Worm (Caenorhabditis elegans) whole organism, midembryonic: Measurements from ENCODE around the gene srx-102.

Experiments used
- flt-1 ChIP-seq: fragments of 200-800 bp; sonication (Bioruptor generic); IDR thresholded peaks from 2 replicates; pipeline ENCODE4 v1.3.6; 2022; ENCODE audit warnings: missing genetic modification characterization, missing compliant biosample characterization
- med-1 ChIP-seq: sonication (generic microtip); optimal IDR thresholded peaks from 2 replicates; lab custom pipeline; 2017; ENCODE audit warnings: missing genetic modification characterization, mild to moderate bottlenecking, missing compliant biosample characterization, antibody characterized with exemption, missing genetic modification reagents; ENCODE audit not compliant: insufficient read depth
- ztf-23 ChIP-seq: fragments of 200-800 bp; sonication (Bioruptor generic); IDR thresholded peaks from 2 replicates; pipeline ENCODE4 v1.3.6; 2022; ENCODE audit warnings: missing genetic modification reagents, missing genetic modification characterization, missing compliant biosample characterization

DNA sequence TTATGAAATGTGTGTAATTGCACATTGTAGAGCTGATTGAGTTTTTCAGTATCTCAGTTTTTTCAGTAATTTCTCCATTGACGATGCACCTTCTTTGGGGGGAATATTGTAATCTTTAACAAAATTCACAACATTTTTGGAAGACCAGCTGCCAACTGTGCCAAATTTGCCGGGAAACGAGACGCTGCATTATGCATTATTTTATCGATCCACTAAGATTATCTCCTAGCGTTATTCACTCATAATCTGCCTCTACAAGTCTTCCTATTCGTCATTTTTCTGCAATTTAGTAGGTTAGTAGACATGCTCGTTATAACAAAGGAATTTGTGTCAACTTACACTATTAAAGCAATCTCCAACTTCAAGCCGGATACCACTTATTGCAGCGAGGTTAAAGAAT lies 37.2 kb upstream of the srx-102 start, which contains the start of the genes sdz-12 and bath-31:
- no peak for TF ChIP-seq med-1 (GFP tag; lab: Kevin White, UChicago)
- no peak for TF ChIP-seq flt-1 (GFP tag; lab: Robert Waterston, UW)
- no peak for TF ChIP-seq ztf-23
